Worm (Caenorhabditis elegans) whole organism, L2 larva: ENCODE data around the gene ugt-10.

Source experiments
- F13H6.1 ChIP-seq: sonication (generic microtip); optimal IDR thresholded peaks from 2 replicates; lab custom pipeline; 2016; ENCODE audit warnings: missing genetic modification characterization, missing compliant biosample characterization
- ceh-16 ChIP-seq: fragments of 150-350 bp; optimal IDR thresholded peaks from 2 replicates; lab custom pipeline; 2014; ENCODE audit warnings: missing biosample characterization, missing genetic modification characterization
- ceh-82 ChIP-seq: fragments of 150-350 bp; optimal IDR thresholded peaks from 2 replicates; lab custom pipeline; 2014; ENCODE audit warnings: missing biosample characterization, missing genetic modification characterization
- egl-27 ChIP-seq: sonication (generic microtip); optimal IDR thresholded peaks from 3 replicates; lab custom pipeline; 2017; ENCODE audit warnings: missing biosample characterization, missing genetic modification reagents, missing genetic modification characterization
- lsy-2 ChIP-seq, 2 experiments: fragments of 150-350 bp in 1 of 2; sonication (generic microtip) in 1 of 2; optimal IDR thresholded peaks; 2 replicates each; lab custom pipeline; 2014 to 2017; ENCODE audit warnings: missing biosample characterization in 2 of 2, missing genetic modification characterization in 2 of 2
- nhr-23 ChIP-seq: fragments of 150-350 bp; optimal IDR thresholded peaks from 2 replicates; lab custom pipeline; 2014; ENCODE audit warnings: missing biosample characterization, missing genetic modification reagents, missing genetic modification characterization
- nhr-25 ChIP-seq: fragments of 150-350 bp; sonication (generic microtip); optimal IDR thresholded peaks from 3 replicates; lab custom pipeline; 2014; ENCODE audit warnings: missing biosample characterization, missing genetic modification characterization
- peb-1 ChIP-seq: fragments of 150-350 bp; optimal IDR thresholded peaks from 2 replicates; lab custom pipeline; 2014; ENCODE audit warnings: missing biosample characterization, missing genetic modification characterization
- snpc-4 ChIP-seq: fragments of 150-350 bp; optimal IDR thresholded peaks from 2 replicates; lab custom pipeline; 2014; ENCODE audit warnings: missing biosample characterization, missing genetic modification characterization
- unc-62 ChIP-seq: fragments of 150-350 bp; optimal IDR thresholded peaks from 2 replicates; lab custom pipeline; 2014; ENCODE audit warnings: missing biosample characterization, missing genetic modification reagents, missing genetic modification characterization
- zag-1 ChIP-seq: fragments of 150-350 bp; optimal IDR thresholded peaks from 2 replicates; lab custom pipeline; 2014; ENCODE audit warnings: missing biosample characterization, missing genetic modification characterization
- ztf-4 ChIP-seq: fragments of 150-350 bp; optimal IDR thresholded peaks from 2 replicates; lab custom pipeline; 2014; ENCODE audit warnings: missing biosample characterization, missing genetic modification characterization

- TF ChIP-seq egl-27 (tag; lab: Kevin White, UChicago) (no peak), ceh-16 (no peak), ceh-82 (no peak), nhr-25 (tag; lab: Kevin White, UChicago) (peak; percentile 3), unc-62 (GFP tag; lab: Kevin White, UChicago) (no peak), nhr-23 (no peak), F13H6.1 (no peak), peb-1 (tag; lab: Kevin White, UChicago) (no peak), snpc-4 (tag; lab: Kevin White, UChicago) (no peak), zag-1 (no peak), ztf-4 (tag; lab: Kevin White, UChicago) (no peak), lsy-2 (tag; optimal IDR thresholded peaks at IDR 0.05; lab: Kevin White, UChicago) (no peak)
Observed at ce11 chrV:4889477-4889876, 10.4 kb downstream of the ugt-10 start, which contains the start of gene ugt-12.
